Worm (Caenorhabditis elegans): ENCODE results near the gene dur-1.

- TF ChIP-seq nhr-28 (tag; optimal IDR thresholded peaks at IDR 0.05) (no peak), tbx-8 (GFP tag; optimal IDR thresholded peaks at IDR 0.05) (no peak)
Measured at ce11 chrIV:9889857-9890256, 38.2 kb downstream of the dur-1 start, which contains the start of gene ttbk-3.

Measured in whole organism, mixed stage, embryonic.